Worm (Caenorhabditis elegans): ENCODE results near the gene C35D10.17.

The C35D10.17 gene

DNA sequence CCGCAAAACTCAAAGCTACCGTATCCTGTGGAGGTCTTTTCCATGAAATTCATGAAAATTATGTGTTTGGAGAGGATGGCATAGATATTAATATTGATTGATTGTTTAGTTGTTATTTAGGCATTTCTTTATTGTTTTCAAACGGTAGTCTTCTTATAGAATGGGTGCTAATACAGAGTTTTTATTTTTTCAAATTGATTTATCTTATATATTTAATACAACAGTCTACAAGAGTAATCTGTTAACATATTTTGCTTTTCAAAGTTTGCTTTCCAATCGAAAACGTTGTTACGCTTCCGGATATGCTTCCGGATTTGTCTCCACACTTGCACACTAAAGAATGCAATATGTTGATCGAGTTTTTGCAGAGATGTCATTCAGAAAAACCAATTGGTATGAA lies at the start of gene C35D10.17:
Gene C35D10.17 (plus strand): TSS at position 301 of the 400 bp plus-strand sequence.
- TF ChIP-seq nhr-42 (GFP tag; IDR thresholded peaks at IDR 0.05) (no peak), egl-27 (tag; optimal IDR thresholded peaks at IDR 0.05) (no peak), nhr-25 (tag; optimal IDR thresholded peaks at IDR 0.05; ENCODE audit: borderline replicate concordance, insufficient read depth) (no peak), dmd-6 (GFP tag; IDR thresholded peaks at IDR 0.05) (no peak), daf-19 (GFP tag; conservative IDR thresholded peaks at IDR 0.05) (no peak), vab-7 (GFP tag; IDR thresholded peaks at IDR 0.05) (no peak), lin-15B (tag; optimal IDR thresholded peaks at IDR 0.05) (no peak), Y75B8A.6 (GFP tag; IDR thresholded peaks at IDR 0.05) (no peak), nhr-11 (tag; optimal IDR thresholded peaks at IDR 0.05) (no peak), lin-39 (tag; optimal IDR thresholded peaks at IDR 0.05) (no peak), rbr-2 (tag; optimal IDR thresholded peaks at IDR 0.05) (no peak), hif-1 (tag; optimal IDR thresholded peaks at IDR 0.05) (no peak), T20F7.1 (GFP tag; optimal IDR thresholded peaks at IDR 0.05) (no peak), dmd-8 (GFP tag; IDR thresholded peaks at IDR 0.05) (no peak), nhr-77 (tag; optimal IDR thresholded peaks at IDR 0.05) (no peak), lin-13 (GFP tag; optimal IDR thresholded peaks at IDR 0.05) (no peak)

DNA sequence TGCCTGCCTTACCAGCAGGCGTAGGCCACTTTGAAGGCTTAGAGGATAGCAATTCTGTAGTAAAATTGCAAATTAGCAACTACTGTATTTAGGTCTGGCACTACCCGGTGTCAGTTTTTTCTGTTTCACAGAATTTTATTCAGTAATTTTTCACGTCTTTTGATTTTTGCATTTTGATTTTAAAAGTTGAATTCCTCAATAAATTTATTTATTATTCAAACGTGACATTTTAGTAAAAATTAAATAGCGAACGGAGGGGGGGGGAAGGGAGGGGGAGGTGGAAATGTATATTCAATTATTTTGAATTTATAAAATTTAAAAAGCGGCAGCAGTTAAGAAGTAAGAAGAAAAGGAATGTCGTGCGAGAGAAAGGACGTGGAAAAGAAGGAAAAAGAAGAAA lies 49.6 kb upstream of the C35D10.17 start, which contains the start of gene F26A1.4:
Gene F26A1.4 (plus strand): TSS at position 301 of the 400 bp plus-strand sequence.
- TF ChIP-seq zag-1 (tag; optimal IDR thresholded peaks at IDR 0.05) (no peak), sdz-12 (GFP tag; optimal IDR thresholded peaks at IDR 0.05) (no peak), lim-7 (GFP tag; IDR thresholded peaks at IDR 0.05) (no peak), hif-1 (tag; optimal IDR thresholded peaks at IDR 0.05) (no peak), nhr-77 (tag; optimal IDR thresholded peaks at IDR 0.05) (no peak), egl-43 (GFP tag; IDR thresholded peaks at IDR 0.05) (no peak), nhr-11 (tag; optimal IDR thresholded peaks at IDR 0.05) (no peak), mxl-2 (GFP tag; conservative IDR thresholded peaks at IDR 0.05) (no peak), Y75B8A.6 (GFP tag; IDR thresholded peaks at IDR 0.05) (no peak), hlh-30 (tag; optimal IDR thresholded peaks at IDR 0.05; ENCODE audit: insufficient read depth) (no peak), Y48G9A.11 (GFP tag; IDR thresholded peaks at IDR 0.05) (no peak), set-16 (GFP tag; IDR thresholded peaks at IDR 0.05) (no peak), zfp-2 (tag; optimal IDR thresholded peaks at IDR 0.05) (no peak), skn-1 (tag; optimal IDR thresholded peaks at IDR 0.05) (no peak), saeg-2 (GFP tag; IDR thresholded peaks at IDR 0.05) (no peak), fos-1 (tag; optimal IDR thresholded peaks at IDR 0.05) (no peak), unc-130 (GFP tag; optimal IDR thresholded peaks at IDR 0.05) (no peak)

DNA sequence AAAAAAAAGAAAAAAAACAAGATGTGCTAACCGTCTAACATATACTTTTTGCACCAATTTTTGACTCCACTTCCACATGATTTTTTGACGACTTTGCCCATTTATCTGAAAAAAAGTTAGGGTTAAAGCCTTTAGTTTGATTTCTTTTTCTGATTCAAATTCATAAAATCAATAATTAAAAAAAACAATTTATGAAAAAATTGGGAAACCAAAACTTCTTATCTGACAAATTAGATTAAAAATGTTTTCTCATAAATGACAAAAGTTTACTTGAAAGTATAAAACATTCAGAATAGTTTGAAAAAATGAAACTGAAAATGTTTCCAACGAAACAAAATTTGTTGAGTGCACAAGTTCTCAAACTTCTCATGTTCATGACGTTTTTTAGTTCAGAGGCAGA lies 47.0 kb upstream of the C35D10.17 start, which contains the start of gene F26A1.7:
Gene F26A1.7 (minus strand): TSS at position 101 of the 400 bp plus-strand sequence.
- no peak for TF ChIP-seq spr-1 (tag; optimal IDR thresholded peaks at IDR 0.05)
- TF ChIP-seq nhr-6 (tag; optimal IDR thresholded peaks at IDR 0.05): no peak
- TF ChIP-seq fkh-10 (GFP tag; optimal IDR thresholded peaks at IDR 0.05): no peak
- no peak for TF ChIP-seq daf-12 (tag; optimal IDR thresholded peaks at IDR 0.05)
- no peak for TF ChIP-seq skn-1 (tag; optimal IDR thresholded peaks at IDR 0.05)
- no peak for TF ChIP-seq tra-1 (GFP tag; IDR thresholded peaks at IDR 0.05)
- no peak for TF ChIP-seq dve-1 (tag; optimal IDR thresholded peaks at IDR 0.05; ENCODE audit: insufficient read depth)
- no peak for TF ChIP-seq daf-19 (GFP tag; conservative IDR thresholded peaks at IDR 0.05)
- no peak for TF ChIP-seq egl-43 (GFP tag; IDR thresholded peaks at IDR 0.05)
- no peak for TF ChIP-seq F37D6.2 (tag; optimal IDR thresholded peaks at IDR 0.05)
- no peak for TF ChIP-seq sdz-12 (GFP tag; optimal IDR thresholded peaks at IDR 0.05)
- TF ChIP-seq lsy-2 (tag; optimal IDR thresholded peaks at IDR 0.05): no peak

Measured in whole organism, L4 larva.